Worm (Caenorhabditis elegans): ENCODE measurements around the gene lido-11.
A peak's percentile ranks its signal among the peaks of the same experiment; 100 is the strongest.

lido-11 gene

DNA sequence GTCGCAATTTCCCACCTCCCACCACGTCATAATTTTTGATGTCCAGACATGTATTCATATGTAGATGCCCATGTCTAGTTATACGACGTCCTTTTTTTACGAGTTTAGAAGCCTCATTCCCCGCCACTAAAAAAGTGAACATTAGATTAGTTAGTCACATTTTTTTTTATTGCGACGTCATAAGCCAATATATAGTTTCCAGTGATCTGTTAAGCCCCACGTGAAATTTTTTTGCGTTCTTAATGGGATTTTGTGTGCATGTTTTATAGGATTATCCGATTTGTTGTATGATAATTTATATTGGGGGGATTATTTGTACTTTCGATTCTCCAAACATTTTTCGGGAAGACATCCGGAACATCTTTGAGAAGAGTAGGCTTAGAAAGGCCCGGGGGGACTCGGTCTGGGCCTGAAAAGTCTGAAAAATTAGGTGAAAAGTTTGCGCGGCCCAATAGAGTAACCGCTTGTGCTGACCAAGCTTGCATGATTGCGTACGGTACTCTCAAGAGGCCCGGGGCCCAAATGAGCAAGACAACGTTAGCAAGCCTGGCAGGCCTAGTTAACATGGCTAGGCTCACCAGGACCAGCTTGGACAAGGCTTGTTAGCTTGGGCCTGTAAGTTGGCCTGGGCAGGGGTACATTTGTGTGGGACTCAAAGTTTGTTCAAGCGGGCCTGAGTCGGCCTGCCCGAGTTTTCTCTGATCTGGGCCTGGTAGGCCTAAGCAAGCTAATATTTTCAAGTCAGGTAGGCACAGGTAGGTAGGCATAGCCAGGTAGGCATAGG is 38.4 kb upstream of the lido-11 start:
- TF ChIP-seq tlp-1 (tag; optimal IDR thresholded peaks at IDR 0.05): no peak
- TF ChIP-seq nhr-237 (tag; optimal IDR thresholded peaks at IDR 0.05): no peak
- no peak for TF ChIP-seq efl-3 (GFP tag; optimal IDR thresholded peaks at IDR 0.05)
- no peak for TF ChIP-seq lin-14 (GFP tag; optimal IDR thresholded peaks at IDR 0.05)
- peak; percentile 95 for TF ChIP-seq dsc-1 (tag; optimal IDR thresholded peaks at IDR 0.05)
- TF ChIP-seq unc-86 (tag; optimal IDR thresholded peaks at IDR 0.05): no peak
- TF ChIP-seq fkh-8 (tag; optimal IDR thresholded peaks at IDR 0.05): peak; percentile 22
- no peak for TF ChIP-seq mab-9 (GFP tag; IDR thresholded peaks at IDR 0.05)
- peak; percentile 23 for TF ChIP-seq nhr-47 (tag; optimal IDR thresholded peaks at IDR 0.05)
- TF ChIP-seq ceh-8 (GFP tag; optimal IDR thresholded peaks at IDR 0.05): no peak
- TF ChIP-seq Y116A8C.19 (tag; optimal IDR thresholded peaks at IDR 0.05; ENCODE audit: borderline replicate concordance): no peak
- no peak for TF ChIP-seq zag-1 (tag; optimal IDR thresholded peaks at IDR 0.05)

DNA sequence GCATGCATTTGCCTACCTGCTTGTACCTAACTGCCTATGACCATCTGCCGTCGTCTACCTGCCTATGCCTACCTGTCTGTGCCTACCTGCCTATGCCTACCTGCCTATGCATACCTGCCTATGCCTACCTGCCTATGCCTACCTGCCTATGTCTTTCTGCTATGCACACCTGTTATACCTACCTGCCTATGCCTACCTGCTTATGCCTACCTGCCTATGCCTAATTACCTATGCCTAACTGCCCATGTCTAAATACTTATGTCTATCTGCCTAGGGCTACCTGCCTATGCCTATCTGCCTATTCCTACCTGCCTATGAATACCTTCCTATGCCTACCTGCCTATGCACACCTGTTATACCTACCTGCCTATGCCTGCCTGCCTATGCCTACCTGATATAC is 37.4 kb upstream of the lido-11 start:
- no peak for TF ChIP-seq ama-1 (optimal IDR thresholded peaks at IDR 0.05)
- TF ChIP-seq grh-1 (GFP tag; IDR thresholded peaks at IDR 0.05): no peak
- TF ChIP-seq lin-14 (GFP tag; optimal IDR thresholded peaks at IDR 0.05): no peak
- no peak for TF ChIP-seq ztf-4 (tag; optimal IDR thresholded peaks at IDR 0.05)
- TF ChIP-seq unc-62 (GFP tag; optimal IDR thresholded peaks at IDR 0.05): no peak
- TF ChIP-seq nhr-20 (tag; optimal IDR thresholded peaks at IDR 0.05): no peak
- no peak for TF ChIP-seq sox-4 (tag; optimal IDR thresholded peaks at IDR 0.05)
- no peak for TF ChIP-seq pag-3 (tag; optimal IDR thresholded peaks at IDR 0.05; ENCODE audit: borderline replicate concordance, insufficient read depth)

DNA sequence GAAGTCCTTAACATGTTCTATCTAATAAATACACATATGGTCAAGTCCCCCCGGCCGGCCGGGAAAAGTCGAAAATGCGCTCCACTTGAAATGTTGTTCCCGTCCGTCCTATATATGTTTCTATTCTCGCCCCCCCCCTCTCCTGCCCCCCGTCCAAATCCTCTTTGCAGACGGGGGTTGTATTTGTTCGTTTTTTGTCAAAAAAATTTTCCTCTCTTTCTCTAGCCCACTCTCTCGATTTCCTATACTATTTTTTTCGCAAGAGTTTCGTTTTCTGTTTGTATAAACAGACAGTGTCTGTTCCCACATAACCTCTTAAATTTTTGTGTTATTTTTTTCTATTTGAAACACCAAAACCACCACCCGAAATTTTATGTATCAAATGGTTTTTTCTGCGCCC is 36.7 kb upstream of the lido-11 start:
- TF ChIP-seq nhr-90 (tag; optimal IDR thresholded peaks at IDR 0.05; ENCODE audit: poor library complexity) (no peak), efl-1 (optimal IDR thresholded peaks at IDR 0.05) (peak; percentile 6 to 23), efl-1 (GFP tag; optimal IDR thresholded peaks at IDR 0.05 in 1 of 2) (peak in 1 of 2 experiments; percentile 88), snu-23 (GFP tag; optimal IDR thresholded peaks at IDR 0.05) (peak; percentile 7), grh-1 (GFP tag; IDR thresholded peaks at IDR 0.05) (0 out of 2 replicates have a peak, but pooled peaks have one; percentile 24), pag-3 (tag; optimal IDR thresholded peaks at IDR 0.05; ENCODE audit: borderline replicate concordance, insufficient read depth) (no peak), C16A3.4 (tag; optimal IDR thresholded peaks at IDR 0.05) (no peak), unc-62 (GFP tag; optimal IDR thresholded peaks at IDR 0.05) (no peak), nhr-11 (tag; optimal IDR thresholded peaks at IDR 0.05) (no peak), tlp-1 (tag; optimal IDR thresholded peaks at IDR 0.05) (no peak), hpl-2 (GFP tag; optimal IDR thresholded peaks at IDR 0.05) (no peak), nhr-85 (tag) (peak; percentile 68), alr-1 (tag; optimal IDR thresholded peaks at IDR 0.05; ENCODE audit: borderline replicate concordance) (no peak), swsn-7 (tag; optimal IDR thresholded peaks at IDR 0.05) (peak; percentile 25), ama-1 (optimal IDR thresholded peaks at IDR 0.05) (no peak), nhr-47 (tag; optimal IDR thresholded peaks at IDR 0.05) (peak; percentile 1), lin-35 (GFP tag; optimal IDR thresholded peaks at IDR 0.05) (no peak), ces-1 (GFP tag; optimal IDR thresholded peaks at IDR 0.05) (no peak), nhr-71 (tag; optimal IDR thresholded peaks at IDR 0.05) (peak; percentile 31), nhr-19 (GFP tag; conservative IDR thresholded peaks at IDR 0.05) (peak; percentile 31), lsy-2 (tag; optimal IDR thresholded peaks at IDR 0.05) (peak; percentile 8 to 20), lin-15B (tag; optimal IDR thresholded peaks at IDR 0.05) (no peak), nhr-20 (tag; optimal IDR thresholded peaks at IDR 0.05) (peak; percentile 37), tbx-2 (tag; optimal IDR thresholded peaks at IDR 0.05) (peak; percentile 37), lin-14 (GFP tag; optimal IDR thresholded peaks at IDR 0.05) (peak; percentile 67), ceh-63 (GFP tag; optimal IDR thresholded peaks at IDR 0.05) (no peak), nhr-77 (tag; optimal IDR thresholded peaks at IDR 0.05) (peak; percentile 31), pqm-1 (tag; optimal IDR thresholded peaks at IDR 0.05) (no peak), blmp-1 (tag; optimal IDR thresholded peaks at IDR 0.05) (peak; percentile 8)

All from whole organism, L1 larva.